Fruit fly (Drosophila melanogaster) whole organism, embryonic: Measurements from ENCODE around the gene CG12379.
A peak's percentile ranks its signal among the peaks of the same experiment; 100 is the strongest.

ENCODE experiments used
- CG1024 ChIP-seq: fragments of 200-800 bp; sonication (Bioruptor generic); IDR thresholded peaks from 2 replicates; pipeline ENCODE4 v1.3.6; 2022; ENCODE audit warnings: missing biosample characterization, missing genetic modification characterization
- CG11085 ChIP-seq: fragments of 200-800 bp; sonication (Bioruptor generic); IDR thresholded peaks from 2 replicates; pipeline ENCODE4 v1.3.6; 2022; ENCODE audit warnings: missing biosample characterization, missing genetic modification characterization
- CG11398 ChIP-seq: fragments of 200-800 bp; sonication (Bioruptor generic); optimal IDR thresholded peaks from 2 replicates; lab custom pipeline; 2016; ENCODE audit warnings: missing biosample characterization, missing genetic modification characterization
- CG12236 ChIP-seq: fragments of 200-800 bp; sonication (Bioruptor generic); optimal IDR thresholded peaks from 2 replicates; lab custom pipeline; 2016; ENCODE audit warnings: missing biosample characterization, missing genetic modification characterization
- CG13287 ChIP-seq: fragments of 200-800 bp; sonication (Bioruptor generic); IDR thresholded peaks from 2 replicates; pipeline ENCODE4 v1.3.6; 2022; ENCODE audit warnings: missing biosample characterization, missing genetic modification characterization; ENCODE audit not compliant: partially characterized antibody
- CG13775 ChIP-seq: fragments of 200-800 bp; sonication (Bioruptor generic); optimal IDR thresholded peaks from 3 replicates; lab custom pipeline; 2017; ENCODE audit warnings: missing biosample characterization, mild to moderate bottlenecking, missing genetic modification characterization
- CG14667 ChIP-seq: fragments of 200-800 bp; sonication (Bioruptor generic); IDR thresholded peaks from 2 replicates; pipeline ENCODE4 v1.3.6; 2022; ENCODE audit warnings: missing biosample characterization, missing genetic modification characterization
- CG14860 ChIP-seq: fragments of 200-800 bp; sonication (Bioruptor generic); IDR thresholded peaks from 3 replicates; pipeline ENCODE4 v1.3.6; 2022; ENCODE audit warnings: missing biosample characterization, missing genetic modification characterization; ENCODE audit not compliant: partially characterized antibody
- CG17328 ChIP-seq: fragments of 200-800 bp; sonication (Bioruptor generic); IDR thresholded peaks from 2 replicates; pipeline ENCODE4 v1.3.6; 2022; ENCODE audit warnings: missing biosample characterization, missing genetic modification characterization
- CG2875 ChIP-seq: fragments of 200-800 bp; sonication (Bioruptor generic); optimal IDR thresholded peaks from 2 replicates; lab custom pipeline; 2017; ENCODE audit warnings: missing biosample characterization, mild to moderate bottlenecking, missing genetic modification characterization, missing genetic modification reagents
- CG30020 ChIP-seq: fragments of 200-800 bp; optimal IDR thresholded peaks from 2 replicates; lab custom pipeline; 2019; ENCODE audit warnings: missing biosample characterization, mild to moderate bottlenecking, missing genetic modification characterization, moderate library complexity
- CG31224 ChIP-seq: fragments of 200-800 bp; sonication (Bioruptor generic); IDR thresholded peaks from 2 replicates; pipeline ENCODE4 v1.3.6; 2022; ENCODE audit warnings: missing biosample characterization, missing genetic modification characterization
- CG3163 ChIP-seq: fragments of 200-800 bp; sonication (Bioruptor generic); optimal IDR thresholded peaks from 3 replicates; lab custom pipeline; 2016; ENCODE audit warnings: missing biosample characterization, missing genetic modification characterization
- CG33213 ChIP-seq: fragments of 200-800 bp; sonication (Bioruptor generic); optimal IDR thresholded peaks from 3 replicates; lab custom pipeline; 2016; ENCODE audit warnings: missing biosample characterization, missing genetic modification characterization
- CG3726 ChIP-seq: fragments of 200-800 bp; sonication (Bioruptor generic); IDR thresholded peaks from 3 replicates; pipeline ENCODE4, ENCODE4 v1.3.6; 2022; ENCODE audit warnings: missing biosample characterization, missing genetic modification characterization
- CG4854 ChIP-seq: fragments of 200-800 bp; sonication (Bioruptor generic); optimal IDR thresholded peaks from 2 replicates; lab custom pipeline; 2016; ENCODE audit warnings: missing biosample characterization, missing genetic modification characterization, inconsistent platforms
- CG7271 ChIP-seq: fragments of 200-800 bp; sonication (Bioruptor generic); optimal IDR thresholded peaks from 2 replicates; lab custom pipeline; 2018; ENCODE audit warnings: missing biosample characterization, mild to moderate bottlenecking, missing genetic modification characterization, moderate library complexity
- CG7556 ChIP-seq: fragments of 200-800 bp; sonication (Bioruptor generic); optimal IDR thresholded peaks from 2 replicates; lab custom pipeline; 2017; ENCODE audit warnings: missing biosample characterization, mild to moderate bottlenecking, missing genetic modification characterization
- CG8089 ChIP-seq: fragments of 200-800 bp; sonication (Bioruptor generic); optimal IDR thresholded peaks from 3 replicates; lab custom pipeline; 2016; ENCODE audit warnings: missing biosample characterization, missing genetic modification characterization
- CG9876 ChIP-seq: fragments of 200-800 bp; sonication (Bioruptor generic); optimal IDR thresholded peaks from 2 replicates; lab custom pipeline; 2016; ENCODE audit warnings: missing biosample characterization, missing genetic modification characterization
- CrebB ChIP-seq: fragments of 200-800 bp; sonication (Bioruptor generic); optimal IDR thresholded peaks from 3 replicates; lab custom pipeline; 2018; ENCODE audit warnings: missing biosample characterization, mild to moderate bottlenecking, missing genetic modification characterization
- D19B ChIP-seq: fragments of 200-800 bp; sonication (Bioruptor generic); optimal IDR thresholded peaks from 2 replicates; lab custom pipeline; 2017; ENCODE audit warnings: missing biosample characterization, mild to moderate bottlenecking, missing genetic modification characterization
- Dad ChIP-seq: fragments of 200-800 bp; sonication (Bioruptor generic); optimal IDR thresholded peaks from 3 replicates; lab custom pipeline; 2016; ENCODE audit warnings: missing biosample characterization, missing genetic modification characterization
- Dip3 ChIP-seq: fragments of 200-800 bp; sonication (Bioruptor generic); optimal IDR thresholded peaks from 3 replicates; lab custom pipeline; 2016; ENCODE audit warnings: missing biosample characterization, missing genetic modification characterization
- Doc2 ChIP-seq: fragments of 200-800 bp; sonication (Bioruptor generic); IDR thresholded peaks from 2 replicates; pipeline ENCODE4 v1.3.6; 2022; ENCODE audit warnings: missing biosample characterization, missing genetic modification characterization
- HLHmδ ChIP-seq: fragments of 200-800 bp; sonication (Bioruptor generic); optimal IDR thresholded peaks from 2 replicates; lab custom pipeline; 2018; ENCODE audit warnings: missing biosample characterization, mild to moderate bottlenecking, missing genetic modification characterization, moderate library complexity
- Hr3 ChIP-seq: fragments of 200-800 bp; sonication (Bioruptor generic); optimal IDR thresholded peaks from 3 replicates; lab custom pipeline; 2016; ENCODE audit warnings: missing biosample characterization, missing genetic modification characterization
- Hr51 ChIP-seq, 2 experiments: fragments of 200-800 bp; sonication (Bioruptor generic); optimal IDR thresholded peaks; 2 replicates in 1 of 2; 3 replicates in 1 of 2; lab custom pipeline; 2016 to 2018; ENCODE audit warnings: missing biosample characterization in 2 of 2, missing genetic modification characterization in 2 of 2, mild to moderate bottlenecking in 1 of 2, moderate library complexity in 1 of 2
- NC2β ChIP-seq: fragments of 200-800 bp; sonication (Bioruptor generic); optimal IDR thresholded peaks from 2 replicates; lab custom pipeline; 2016; ENCODE audit warnings: missing biosample characterization, missing genetic modification characterization
- Scr ChIP-seq: fragments of 200-800 bp; sonication (Bioruptor generic); IDR thresholded peaks from 2 replicates; pipeline ENCODE4 v1.3.6; 2022; ENCODE audit warnings: missing biosample characterization, missing genetic modification characterization; ENCODE audit not compliant: partially characterized antibody
- Sox102F ChIP-seq: fragments of 200-800 bp; sonication (Bioruptor generic); optimal IDR thresholded peaks from 2 replicates; lab custom pipeline; 2018; ENCODE audit warnings: missing biosample characterization, mild to moderate bottlenecking, missing genetic modification characterization, moderate library complexity
- crc ChIP-seq: fragments of 200-800 bp; sonication (Bioruptor generic); optimal IDR thresholded peaks from 2 replicates; lab custom pipeline; 2016; ENCODE audit warnings: missing biosample characterization, missing genetic modification characterization
- dan ChIP-seq: fragments of 200-800 bp; sonication (Bioruptor generic); IDR thresholded peaks from 2 replicates; pipeline ENCODE4 v1.3.6; 2022; ENCODE audit warnings: missing biosample characterization, missing genetic modification characterization
- dmrt99B ChIP-seq: fragments of 200-800 bp; sonication (Bioruptor generic); optimal IDR thresholded peaks from 2 replicates; lab custom pipeline; 2018; ENCODE audit warnings: missing biosample characterization, mild to moderate bottlenecking, missing genetic modification characterization, moderate library complexity
- dysf ChIP-seq: fragments of 200-800 bp; sonication (Bioruptor generic); IDR thresholded peaks from 3 replicates; pipeline ENCODE4 v1.3.6; 2022; ENCODE audit warnings: missing biosample characterization, missing genetic modification characterization
- eve ChIP-seq, 2 experiments: fragments of >200 bp; optimal IDR thresholded peaks; 2 replicates each; lab custom pipeline; 2017; ENCODE audit warnings: missing biosample characterization in 2 of 2, missing genetic modification characterization in 2 of 2
- gt ChIP-seq: fragments of 200-800 bp; sonication (Bioruptor generic); IDR thresholded peaks from 2 replicates; pipeline ENCODE4 v1.3.6; 2022; ENCODE audit warnings: missing biosample characterization, missing genetic modification characterization
- ham ChIP-seq: fragments of 200-800 bp; sonication (Bioruptor generic); IDR thresholded peaks from 2 replicates; pipeline ENCODE4 v1.3.6; 2022; ENCODE audit warnings: missing biosample characterization, missing genetic modification characterization
- kah ChIP-seq: fragments of 200-800 bp; sonication (Bioruptor generic); optimal IDR thresholded peaks from 2 replicates; lab custom pipeline; 2018; ENCODE audit warnings: missing biosample characterization, mild to moderate bottlenecking, missing genetic modification characterization
- mirr ChIP-seq: fragments of 200-800 bp; sonication (Bioruptor generic); optimal IDR thresholded peaks from 3 replicates; lab custom pipeline; 2018; ENCODE audit warnings: missing biosample characterization, mild to moderate bottlenecking, missing genetic modification characterization
- pho ChIP-seq: fragments of 200-800 bp; sonication (Bioruptor generic); optimal IDR thresholded peaks from 2 replicates; lab custom pipeline; 2016; ENCODE audit warnings: missing biosample characterization, missing genetic modification characterization
- phol ChIP-seq: fragments of 200-800 bp; sonication (Bioruptor generic); optimal IDR thresholded peaks from 3 replicates; lab custom pipeline; 2018; ENCODE audit warnings: missing biosample characterization, mild to moderate bottlenecking, missing genetic modification characterization, moderate library complexity
- pzg ChIP-seq: fragments of 200-800 bp; sonication (Bioruptor generic); optimal IDR thresholded peaks from 3 replicates; lab custom pipeline; 2018; ENCODE audit warnings: missing biosample characterization, mild to moderate bottlenecking, missing genetic modification characterization, moderate library complexity
- repo ChIP-seq: fragments of 200-800 bp; sonication (Bioruptor generic); optimal IDR thresholded peaks from 2 replicates; lab custom pipeline; 2016; ENCODE audit warnings: missing biosample characterization, missing genetic modification characterization
- slbo ChIP-seq: fragments of 200-800 bp; sonication (Bioruptor generic); IDR thresholded peaks from 2 replicates; pipeline ENCODE4 v1.3.6; 2022; ENCODE audit warnings: missing biosample characterization, missing genetic modification characterization
- stc ChIP-seq: fragments of 200-800 bp; sonication (Bioruptor generic); IDR thresholded peaks from 2 replicates; pipeline ENCODE4 v1.3.6; 2022; ENCODE audit warnings: missing biosample characterization, missing genetic modification characterization
- tgo ChIP-seq: fragments of 200-800 bp; sonication (Bioruptor generic); IDR thresholded peaks from 3 replicates; pipeline ENCODE4 v1.3.6; 2022; ENCODE audit warnings: missing biosample characterization, missing genetic modification characterization
- unpg ChIP-seq: fragments of 200-800 bp; sonication (Bioruptor generic); optimal IDR thresholded peaks from 3 replicates; lab custom pipeline; 2018; ENCODE audit warnings: missing biosample characterization, mild to moderate bottlenecking, missing genetic modification characterization, moderate library complexity
- wek ChIP-seq: fragments of 200-800 bp; sonication (Bioruptor generic); optimal IDR thresholded peaks from 3 replicates; lab custom pipeline; 2018; ENCODE audit warnings: missing biosample characterization, mild to moderate bottlenecking, missing genetic modification characterization, moderate library complexity
- z ChIP-seq: fragments of 200-800 bp; sonication (Bioruptor generic); IDR thresholded peaks from 3 replicates; pipeline ENCODE4 v1.3.6; 2022; ENCODE audit warnings: missing biosample characterization, missing genetic modification characterization

CG12379 gene

dm6 chrX:15760447-15761297, 26.9 kb upstream of the CG12379 start, which contains the start of the genes Graf and mRpL3 (continued):
- TF ChIP-seq CG14860 (GFP tag; lab: Robert Waterston, UW) (peak; percentile 90), dmrt99B (tag; lab: Kevin White, UChicago) (no peak), dan (GFP tag; lab: Robert Waterston, UW) (no peak), wek (no peak), CG7556 (GFP tag; lab: Kevin White, UChicago) (no peak), kah (peak; percentile 96), unpg (GFP tag; lab: Kevin White, UChicago) (no peak), CG11085 (no peak), eve (GFP tag; optimal IDR thresholded peaks at IDR 0.05; lab: Kevin White, UChicago) (no peak), CG11398 (no peak), CG8089 (GFP tag; lab: Kevin White, UChicago) (no peak), CG3163 (GFP tag; lab: Kevin White, UChicago) (no peak), CG33213 (GFP tag; lab: Kevin White, UChicago) (no peak), Dad (GFP tag; lab: Kevin White, UChicago) (no peak), crc (GFP tag; lab: Kevin White, UChicago) (no peak), Hr3 (GFP tag; lab: Kevin White, UChicago) (peak; percentile 4), CrebB (tag; lab: Kevin White, UChicago) (no peak), CG4854 (GFP tag; lab: Kevin White, UChicago) (no peak), NC2β (GFP tag; lab: Kevin White, UChicago) (no peak), pzg (GFP tag; lab: Kevin White, UChicago) (peak; percentile 34), mirr (no peak), CG17328 (no peak), dysf (GFP tag; lab: Robert Waterston, UW) (no peak), CG31224 (no peak), Sox102F (GFP tag; lab: Kevin White, UChicago) (no peak), stc (no peak), Hr51 (GFP tag; optimal IDR thresholded peaks at IDR 0.05; lab: Kevin White, UChicago) (no peak), Dip3 (no peak), HLHmδ (GFP tag; lab: Kevin White, UChicago) (no peak), Doc2 (no peak), CG9876 (GFP tag; lab: Kevin White, UChicago) (no peak), CG7271 (tag; lab: Kevin White, UChicago) (no peak), tgo (GFP tag; lab: Robert Waterston, UW) (no peak), CG12236 (no peak), slbo (GFP tag; lab: Robert Waterston, UW) (no peak), pho (GFP tag; lab: Kevin White, UChicago) (no peak), repo (GFP tag; lab: Kevin White, UChicago) (no peak), CG14667 (GFP tag; lab: Robert Waterston, UW) (no peak), D19B (no peak), CG3726 (GFP tag; lab: Robert Waterston, UW) (no peak), CG2875 (GFP tag; lab: Kevin White, UChicago) (no peak), ham (no peak), phol (tag; lab: Kevin White, UChicago) (peak; percentile 12), CG13287 (GFP tag; lab: Robert Waterston, UW) (peak; percentile 86), CG30020 (tag; lab: Kevin White, UChicago) (peak; percentile 96), CG13775 (GFP tag; lab: Kevin White, UChicago) (peak; percentile 5), z (GFP tag; lab: Robert Waterston, UW) (no peak), gt (GFP tag; lab: Robert Waterston, UW) (no peak), CG1024 (GFP tag; lab: Robert Waterston, UW) (peak; percentile 11; the same call in 1 of the 2 replicates), Scr (peak; percentile 86)
